Fruit fly (Drosophila melanogaster) whole organism, embryonic: ENCODE data around the gene CG14866.

Experiments used
- CG10209 ChIP-seq: fragments of 200-800 bp; sonication (Bioruptor generic); optimal IDR thresholded peaks from 3 replicates; lab custom pipeline; 2017; ENCODE audit warnings: missing biosample characterization, mild to moderate bottlenecking, missing genetic modification characterization, missing genetic modification reagents
- CG10431 ChIP-seq: fragments of 200-800 bp; sonication (Bioruptor generic); optimal IDR thresholded peaks from 3 replicates; lab custom pipeline; 2018; ENCODE audit warnings: missing biosample characterization, mild to moderate bottlenecking, missing genetic modification characterization
- CG10979 ChIP-seq: fragments of 200-800 bp; sonication (Bioruptor generic); optimal IDR thresholded peaks from 2 replicates; lab custom pipeline; 2018; ENCODE audit warnings: missing biosample characterization, mild to moderate bottlenecking, missing genetic modification characterization, moderate library complexity
- CG11398 ChIP-seq: fragments of 200-800 bp; sonication (Bioruptor generic); optimal IDR thresholded peaks from 2 replicates; lab custom pipeline; 2016; ENCODE audit warnings: missing biosample characterization, missing genetic modification characterization
- CG13424 ChIP-seq: fragments of 200-800 bp; sonication (Bioruptor generic); optimal IDR thresholded peaks from 2 replicates; lab custom pipeline; 2019; ENCODE audit warnings: missing biosample characterization, mild to moderate bottlenecking, missing genetic modification characterization, moderate library complexity
- CG15601 ChIP-seq: fragments of 200-800 bp; sonication (Bioruptor generic); optimal IDR thresholded peaks from 3 replicates; lab custom pipeline; 2019; ENCODE audit warnings: missing biosample characterization, mild to moderate bottlenecking, missing genetic modification characterization, moderate library complexity
- CG17802 ChIP-seq: fragments of 200-800 bp; sonication (Bioruptor generic); optimal IDR thresholded peaks from 2 replicates; lab custom pipeline; 2018; ENCODE audit warnings: missing biosample characterization, mild to moderate bottlenecking, missing genetic modification characterization, moderate library complexity
- CG17829 ChIP-seq: fragments of 200-800 bp; optimal IDR thresholded peaks from 2 replicates; lab custom pipeline; 2019; ENCODE audit warnings: missing biosample characterization, mild to moderate bottlenecking, missing genetic modification characterization, moderate library complexity
- CG17912 ChIP-seq: fragments of 200-800 bp; sonication (Bioruptor generic); optimal IDR thresholded peaks from 2 replicates; lab custom pipeline; 2018; ENCODE audit warnings: missing biosample characterization, mild to moderate bottlenecking, missing genetic modification characterization
- CG18262 ChIP-seq: fragments of 200-800 bp; optimal IDR thresholded peaks from 3 replicates; lab custom pipeline; 2019; ENCODE audit warnings: missing biosample characterization, mild to moderate bottlenecking, missing genetic modification characterization, moderate library complexity
- CG2712 ChIP-seq: fragments of 200-800 bp; optimal IDR thresholded peaks from 3 replicates; lab custom pipeline; 2019; ENCODE audit warnings: missing biosample characterization, mild to moderate bottlenecking, missing genetic modification characterization, moderate library complexity
- CG33213 ChIP-seq: fragments of 200-800 bp; sonication (Bioruptor generic); optimal IDR thresholded peaks from 3 replicates; lab custom pipeline; 2016; ENCODE audit warnings: missing biosample characterization, missing genetic modification characterization
- CG4820 ChIP-seq: fragments of 200-800 bp; sonication (Bioruptor generic); optimal IDR thresholded peaks from 3 replicates; lab custom pipeline; 2016; ENCODE audit warnings: missing biosample characterization, missing genetic modification characterization
- CG7357 ChIP-seq: fragments of 200-800 bp; sonication (Bioruptor generic); IDR thresholded peaks from 3 replicates; pipeline ENCODE4 v1.3.6; 2022; ENCODE audit warnings: missing biosample characterization, missing genetic modification characterization
- CG7556 ChIP-seq: fragments of 200-800 bp; sonication (Bioruptor generic); optimal IDR thresholded peaks from 2 replicates; lab custom pipeline; 2017; ENCODE audit warnings: missing biosample characterization, mild to moderate bottlenecking, missing genetic modification characterization
- CG8924 ChIP-seq: fragments of 200-800 bp; optimal IDR thresholded peaks from 3 replicates; lab custom pipeline; 2019; ENCODE audit warnings: missing biosample characterization, mild to moderate bottlenecking, missing genetic modification characterization, moderate library complexity
- CG9797 ChIP-seq: fragments of 200-800 bp; sonication (Bioruptor generic); optimal IDR thresholded peaks from 3 replicates; lab custom pipeline; 2018; ENCODE audit warnings: missing biosample characterization, mild to moderate bottlenecking, missing genetic modification characterization
- CoRest ChIP-seq: fragments of 200-800 bp; sonication (Bioruptor generic); optimal IDR thresholded peaks from 3 replicates; lab custom pipeline; 2018; ENCODE audit warnings: missing biosample characterization, mild to moderate bottlenecking, missing genetic modification characterization, moderate library complexity
- Ets97D ChIP-seq: fragments of 200-800 bp; sonication (Bioruptor generic); optimal IDR thresholded peaks from 3 replicates; lab custom pipeline; 2016; ENCODE audit warnings: missing biosample characterization, missing genetic modification characterization
- HLH3B ChIP-seq: fragments of 200-800 bp; sonication (Bioruptor generic); IDR thresholded peaks from 2 replicates; pipeline ENCODE4 v1.3.6; 2022; ENCODE audit warnings: missing biosample characterization, missing genetic modification characterization
- HmgD ChIP-seq: fragments of 200-800 bp; sonication (Bioruptor generic); optimal IDR thresholded peaks from 3 replicates; lab custom pipeline; 2016; ENCODE audit warnings: missing biosample characterization, missing genetic modification characterization
- Oli ChIP-seq: fragments of 200-800 bp; sonication (Bioruptor generic); optimal IDR thresholded peaks from 2 replicates; lab custom pipeline; 2018; ENCODE audit warnings: missing biosample characterization, mild to moderate bottlenecking, missing genetic modification characterization, moderate library complexity
- Pdp1 ChIP-seq, 2 experiments: fragments of 200-800 bp; sonication (Bioruptor generic); optimal IDR thresholded peaks; 3 replicates each; lab custom pipeline; 2016; ENCODE audit warnings: missing biosample characterization in 2 of 2, missing genetic modification characterization in 2 of 2, mild to moderate bottlenecking in 1 of 2, moderate library complexity in 1 of 2
- Side ChIP-seq: fragments of 200-800 bp; sonication (Bioruptor generic); optimal IDR thresholded peaks from 2 replicates; lab custom pipeline; 2016; ENCODE audit warnings: missing biosample characterization, missing genetic modification characterization
- ci ChIP-seq: fragments of 200-800 bp; sonication (Bioruptor generic); IDR thresholded peaks from 3 replicates; pipeline ENCODE4 v1.3.6; 2022; ENCODE audit warnings: missing biosample characterization, missing genetic modification characterization
- dmrt11E ChIP-seq: fragments of 200-800 bp; sonication (Bioruptor generic); optimal IDR thresholded peaks from 3 replicates; lab custom pipeline; 2018; ENCODE audit warnings: missing biosample characterization, mild to moderate bottlenecking, missing genetic modification characterization, moderate library complexity
- dpn ChIP-seq, 2 experiments: fragments of 200-800 bp; sonication (Bioruptor generic); optimal IDR thresholded peaks; 3 replicates each; lab custom pipeline; 2016; ENCODE audit warnings: missing biosample characterization in 2 of 2, missing genetic modification characterization in 2 of 2
- esg ChIP-seq: fragments of 200-800 bp; sonication (Bioruptor generic); conservative IDR thresholded peaks from 2 replicates; pipeline ENCODE4 v1.3.6; 2022; ENCODE audit warnings: missing biosample characterization, missing genetic modification characterization
- exex ChIP-seq: fragments of 200-800 bp; sonication (Bioruptor generic); optimal IDR thresholded peaks from 4 replicates; lab custom pipeline; 2018; ENCODE audit warnings: missing biosample characterization, mild to moderate bottlenecking, missing genetic modification characterization, moderate library complexity
- fd64A ChIP-seq: fragments of 200-800 bp; sonication (Bioruptor generic); optimal IDR thresholded peaks from 3 replicates; lab custom pipeline; 2018; ENCODE audit warnings: missing biosample characterization, mild to moderate bottlenecking, missing genetic modification characterization
- gce ChIP-seq: fragments of 200-800 bp; sonication (Bioruptor generic); IDR thresholded peaks from 3 replicates; pipeline ENCODE4 v1.3.6; 2022; ENCODE audit warnings: missing biosample characterization, missing genetic modification characterization
- gcm ChIP-seq: fragments of 200-800 bp; sonication (Bioruptor generic); optimal IDR thresholded peaks from 2 replicates; lab custom pipeline; 2019; ENCODE audit warnings: missing biosample characterization, mild to moderate bottlenecking, missing genetic modification characterization, moderate library complexity
- gem ChIP-seq: fragments of 200-800 bp; sonication (Bioruptor generic); optimal IDR thresholded peaks from 2 replicates; lab custom pipeline; 2019; ENCODE audit warnings: missing biosample characterization, mild to moderate bottlenecking, missing genetic modification characterization, moderate library complexity
- kni ChIP-seq: fragments of 200-800 bp; sonication (Bioruptor generic); optimal IDR thresholded peaks from 3 replicates; lab custom pipeline; 2017; ENCODE audit warnings: mild to moderate bottlenecking, missing biosample characterization, missing genetic modification reagents, missing genetic modification characterization
- lilli ChIP-seq: fragments of 200-800 bp; sonication (Bioruptor generic); optimal IDR thresholded peaks from 3 replicates; lab custom pipeline; 2016; ENCODE audit warnings: missing biosample characterization, missing genetic modification characterization
- lola ChIP-seq, 3 experiments: fragments of >200 bp in 2 of 3; fragments of 200-800 bp in 1 of 3; sonication (Bioruptor generic) in 1 of 3; optimal IDR thresholded peaks; 2 replicates each; lab custom pipeline; 2017 to 2019; ENCODE audit warnings: missing biosample characterization in 3 of 3, missing genetic modification characterization in 3 of 3, mild to moderate bottlenecking in 1 of 3, moderate library complexity in 1 of 3
- nau ChIP-seq: fragments of 200-800 bp; sonication (Bioruptor generic); optimal IDR thresholded peaks from 3 replicates; lab custom pipeline; 2017; ENCODE audit warnings: missing biosample characterization, mild to moderate bottlenecking, missing genetic modification characterization, missing genetic modification reagents
- pho ChIP-seq: fragments of 200-800 bp; sonication (Bioruptor generic); optimal IDR thresholded peaks from 2 replicates; lab custom pipeline; 2016; ENCODE audit warnings: missing biosample characterization, missing genetic modification characterization
- scrt ChIP-seq: fragments of 200-800 bp; sonication (Bioruptor generic); optimal IDR thresholded peaks from 2 replicates; lab custom pipeline; 2018; ENCODE audit warnings: missing biosample characterization, mild to moderate bottlenecking, missing genetic modification characterization, moderate library complexity
- sd ChIP-seq: fragments of 200-800 bp; sonication (Bioruptor generic); optimal IDR thresholded peaks from 3 replicates; lab custom pipeline; 2018; ENCODE audit warnings: missing biosample characterization, mild to moderate bottlenecking, missing genetic modification characterization, moderate library complexity
- sna ChIP-seq: fragments of 200-800 bp; sonication (Bioruptor generic); IDR thresholded peaks from 2 replicates; pipeline ENCODE4 v1.3.6; 2022; ENCODE audit warnings: missing biosample characterization, missing genetic modification characterization; ENCODE audit not compliant: partially characterized antibody
- sug ChIP-seq: fragments of 200-800 bp; optimal IDR thresholded peaks from 2 replicates; lab custom pipeline; 2019; ENCODE audit warnings: missing biosample characterization, mild to moderate bottlenecking, missing genetic modification characterization, moderate library complexity
- unpg ChIP-seq: fragments of 200-800 bp; sonication (Bioruptor generic); optimal IDR thresholded peaks from 3 replicates; lab custom pipeline; 2018; ENCODE audit warnings: missing biosample characterization, mild to moderate bottlenecking, missing genetic modification characterization, moderate library complexity
- vfl ChIP-seq: fragments of 200-800 bp; sonication (Bioruptor generic); optimal IDR thresholded peaks from 2 replicates; lab custom pipeline; 2016; ENCODE audit warnings: missing biosample characterization, missing genetic modification characterization
- wek ChIP-seq: fragments of 200-800 bp; sonication (Bioruptor generic); optimal IDR thresholded peaks from 3 replicates; lab custom pipeline; 2018; ENCODE audit warnings: missing biosample characterization, mild to moderate bottlenecking, missing genetic modification characterization, moderate library complexity
- zf30C ChIP-seq: fragments of 200-800 bp; sonication (Bioruptor generic); optimal IDR thresholded peaks from 3 replicates; lab custom pipeline; 2018; ENCODE audit warnings: missing biosample characterization, mild to moderate bottlenecking, missing genetic modification characterization

The CG14866 gene

dm6 chr3R:15339111-15339510, 22.8 kb downstream of the CG14866 start:
- TF ChIP-seq gce (GFP tag; lab: Robert Waterston, UW) = no peak
- no peak for TF ChIP-seq vfl (GFP tag; lab: Kevin White, UChicago)
- TF ChIP-seq sug (tag; lab: Kevin White, UChicago) = peak; percentile 84
- TF ChIP-seq exex (tag; lab: Kevin White, UChicago) = peak; percentile 82
- TF ChIP-seq, all 482 proteins: peak for 2

- TF ChIP-seq CG10209 (peak; percentile 3), wek (no peak), unpg (GFP tag; lab: Kevin White, UChicago) (peak; percentile 34), lola (GFP tag; optimal IDR thresholded peaks at IDR 0.05; lab: Kevin White, UChicago) (peak in 1 of 3 experiments; percentile 9), sna (GFP tag; lab: Robert Waterston, UW) (0 out of 2 replicates have a peak, but pooled peaks have one; percentile 25), dmrt11E (tag; lab: Kevin White, UChicago) (peak; percentile 3), Ets97D (GFP tag; lab: Kevin White, UChicago) (no peak), CG15601 (tag; lab: Kevin White, UChicago) (peak; percentile 33), Side (GFP tag; lab: Kevin White, UChicago) (no peak), gcm (GFP tag; lab: Kevin White, UChicago) (peak; percentile 29), CG2712 (tag; lab: Kevin White, UChicago) (peak; percentile 39), CG8924 (tag; lab: Kevin White, UChicago) (no peak), CG17829 (tag; lab: Kevin White, UChicago) (peak; percentile 15), gem (no peak), HLH3B (GFP tag; lab: Robert Waterston, UW) (0 out of 2 replicates have a peak, but pooled peaks have one; percentile 18), CG10979 (tag; lab: Kevin White, UChicago) (peak; percentile 31), HmgD (GFP tag; lab: Kevin White, UChicago) (no peak), CG10431 (no peak), CoRest (peak; percentile 18), esg (GFP tag; lab: Robert Waterston, UW) (no peak; the same call in 1 of the 2 replicates), CG17912 (GFP tag; lab: Kevin White, UChicago) (no peak), Pdp1 (GFP tag; optimal IDR thresholded peaks at IDR 0.05; lab: Kevin White, UChicago) (peak in 1 of 2 experiments; percentile 13), CG9797 (GFP tag; lab: Kevin White, UChicago) (no peak), scrt (GFP tag; lab: Kevin White, UChicago) (no peak), CG17802 (no peak), Oli (tag; lab: Kevin White, UChicago) (peak; percentile 13), fd64A (GFP tag; lab: Kevin White, UChicago) (no peak), CG11398 (GFP tag; lab: Kevin White, UChicago) (no peak), CG7357 (GFP tag; lab: Robert Waterston, UW) (0 out of 3 replicates have a peak, but pooled peaks have one; percentile 6), pho (GFP tag; lab: Kevin White, UChicago) (peak; percentile 1), CG33213 (GFP tag; lab: Kevin White, UChicago) (no peak), zf30C (GFP tag; lab: Kevin White, UChicago) (peak; percentile 11), CG4820 (GFP tag; lab: Kevin White, UChicago) (no peak), CG7556 (peak; percentile 22), dpn (GFP tag; optimal IDR thresholded peaks at IDR 0.05; lab: Kevin White, UChicago) (peak in 1 of 2 experiments; percentile 7), kni (peak; percentile 17), lilli (peak; percentile 11), CG13424 (peak; percentile 15), CG18262 (tag; lab: Kevin White, UChicago) (peak; percentile 14), nau (GFP tag; lab: Kevin White, UChicago) (no peak), ci (0 out of 3 replicates have a peak, but pooled peaks have one; percentile 19), sd (tag; lab: Kevin White, UChicago) (peak; percentile 33)
These were observed 23.9 kb downstream of the CG14866 start, which contains the start of gene SerRS-m for dm6 chr3R:15340052-15340732. Gene SerRS-m, plus strand, starts transcription at chr3R:15340667.
